Worm (Caenorhabditis elegans) whole organism, mixed stage, embryonic: ENCODE results near the gene T07D3.9.

ENCODE experiments used
- bed-3 ChIP-seq: fragments of 200-800 bp; sonication (Bioruptor generic); optimal IDR thresholded peaks from 3 replicates; lab custom pipeline; 2018; ENCODE audit warnings: mild to moderate bottlenecking, missing genetic modification characterization, moderate library complexity, missing compliant biosample characterization
- blmp-1 ChIP-seq: fragments of 150-350 bp; optimal IDR thresholded peaks from 2 replicates; lab custom pipeline; 2014; ENCODE audit warnings: missing biosample characterization, missing genetic modification characterization
- ceh-39 ChIP-seq: fragments of 150-350 bp; optimal IDR thresholded peaks from 2 replicates; lab custom pipeline; 2014; ENCODE audit warnings: missing biosample characterization, missing genetic modification characterization
- ceh-43 ChIP-seq: fragments of 200-800 bp; sonication (Bioruptor generic); optimal IDR thresholded peaks from 2 replicates; lab custom pipeline; 2018; ENCODE audit warnings: mild to moderate bottlenecking, missing genetic modification characterization, moderate library complexity, missing compliant biosample characterization
- ces-1 ChIP-seq: fragments of 150-350 bp; optimal IDR thresholded peaks from 2 replicates; lab custom pipeline; 2014; ENCODE audit warnings: missing biosample characterization, missing genetic modification reagents, missing genetic modification characterization
- cnd-1 ChIP-seq: fragments of 200-800 bp; sonication (Bioruptor generic); optimal IDR thresholded peaks from 2 replicates; lab custom pipeline; 2018; ENCODE audit warnings: mild to moderate bottlenecking, missing genetic modification characterization, missing compliant biosample characterization
- drap-1 ChIP-seq: fragments of 200-800 bp; sonication (Bioruptor generic); optimal IDR thresholded peaks from 3 replicates; lab custom pipeline; 2018; ENCODE audit warnings: mild to moderate bottlenecking, missing genetic modification characterization, missing compliant biosample characterization
- elt-1 ChIP-seq: sonication (generic microtip); optimal IDR thresholded peaks from 2 replicates; lab custom pipeline; 2017; ENCODE audit warnings: missing genetic modification characterization, mild to moderate bottlenecking, missing compliant biosample characterization, antibody characterized with exemption, moderate library complexity, borderline replicate concordance; ENCODE audit not compliant: insufficient read depth
- elt-3 ChIP-seq: fragments of 150-350 bp; optimal IDR thresholded peaks from 2 replicates; lab custom pipeline; 2014; ENCODE audit warnings: missing biosample characterization, missing genetic modification characterization
- flh-1 ChIP-seq: fragments of 200-800 bp; sonication (Bioruptor generic); optimal IDR thresholded peaks from 2 replicates; lab custom pipeline; 2018; ENCODE audit warnings: mild to moderate bottlenecking, missing genetic modification characterization, moderate library complexity, missing compliant biosample characterization
- hlh-1 ChIP-seq: fragments of 150-350 bp; optimal IDR thresholded peaks from 2 replicates; lab custom pipeline; 2014; ENCODE audit warnings: missing biosample characterization, missing genetic modification reagents, missing genetic modification characterization
- lin-13 ChIP-seq: fragments of 150-350 bp; optimal IDR thresholded peaks from 2 replicates; lab custom pipeline; 2014; ENCODE audit warnings: missing biosample characterization, missing genetic modification characterization
- lin-32 ChIP-seq: fragments of 200-800 bp; sonication (Bioruptor generic); optimal IDR thresholded peaks from 2 replicates; lab custom pipeline; 2018; ENCODE audit warnings: mild to moderate bottlenecking, missing genetic modification characterization, missing compliant biosample characterization
- lsy-2 ChIP-seq: fragments of 150-350 bp; optimal IDR thresholded peaks from 2 replicates; lab custom pipeline; 2014; ENCODE audit warnings: missing biosample characterization, missing genetic modification characterization
- mab-5 ChIP-seq: fragments of 150-350 bp; optimal IDR thresholded peaks from 2 replicates; lab custom pipeline; 2014; ENCODE audit warnings: missing biosample characterization, missing genetic modification characterization
- mep-1 ChIP-seq: fragments of 150-350 bp; optimal IDR thresholded peaks from 2 replicates; lab custom pipeline; 2017; ENCODE audit warnings: missing biosample characterization, missing genetic modification reagents, missing genetic modification characterization, inconsistent platforms
- mls-2 ChIP-seq: sonication (generic microtip); optimal IDR thresholded peaks from 2 replicates; lab custom pipeline; 2016; ENCODE audit warnings: mild to moderate bottlenecking, missing genetic modification characterization, moderate library complexity, missing compliant biosample characterization
- nhr-12 ChIP-seq: fragments of 150-350 bp; optimal IDR thresholded peaks from 2 replicates; lab custom pipeline; 2014; ENCODE audit warnings: missing biosample characterization, missing genetic modification characterization
- nhr-2 ChIP-seq: fragments of 150-350 bp; optimal IDR thresholded peaks from 2 replicates; lab custom pipeline; 2014; ENCODE audit warnings: missing biosample characterization, missing genetic modification characterization
- nhr-237 ChIP-seq: fragments of 150-350 bp; optimal IDR thresholded peaks from 2 replicates; lab custom pipeline; 2014; ENCODE audit warnings: missing biosample characterization, missing genetic modification characterization
- nhr-76 ChIP-seq: sonication (generic microtip); optimal IDR thresholded peaks from 2 replicates; lab custom pipeline; 2017; ENCODE audit warnings: missing biosample characterization, missing genetic modification characterization
- pha-4 ChIP-seq: fragments of 150-350 bp; optimal IDR thresholded peaks from 2 replicates; lab custom pipeline; 2018; ENCODE audit warnings: missing biosample characterization, missing genetic modification reagents, missing genetic modification characterization
- sem-2 ChIP-seq: fragments of 200-800 bp; sonication (Bioruptor generic); optimal IDR thresholded peaks from 2 replicates; lab custom pipeline; 2018; ENCODE audit warnings: mild to moderate bottlenecking, missing genetic modification characterization, missing compliant biosample characterization
- snpc-4 ChIP-seq: fragments of 150-350 bp; optimal IDR thresholded peaks from 2 replicates; lab custom pipeline; 2014; ENCODE audit warnings: missing biosample characterization, missing genetic modification characterization
- sptf-1 ChIP-seq: sonication (generic microtip); optimal IDR thresholded peaks from 2 replicates; lab custom pipeline; 2017; ENCODE audit warnings: mild to moderate bottlenecking, missing genetic modification characterization, moderate library complexity, missing compliant biosample characterization
- tbx-8 ChIP-seq: fragments of 200-800 bp; sonication (Bioruptor generic); optimal IDR thresholded peaks from 2 replicates; lab custom pipeline; 2018; ENCODE audit warnings: mild to moderate bottlenecking, missing genetic modification characterization, moderate library complexity, missing compliant biosample characterization
- unc-120 ChIP-seq: sonication (generic microtip); optimal IDR thresholded peaks from 2 replicates; lab custom pipeline; 2017; ENCODE audit warnings: missing genetic modification characterization, missing compliant biosample characterization; ENCODE audit not compliant: poor library complexity, severe bottlenecking
- unc-39 ChIP-seq: fragments of 150-350 bp; optimal IDR thresholded peaks from 2 replicates; lab custom pipeline; 2014; ENCODE audit warnings: missing biosample characterization, missing genetic modification characterization
- unc-62 ChIP-seq: fragments of 150-350 bp; optimal IDR thresholded peaks from 2 replicates; lab custom pipeline; 2014; ENCODE audit warnings: missing biosample characterization, missing genetic modification reagents, missing genetic modification characterization
- zip-8 ChIP-seq: fragments of 150-350 bp; optimal IDR thresholded peaks from 2 replicates; lab custom pipeline; 2014; ENCODE audit warnings: missing biosample characterization, missing genetic modification characterization
- ztf-11 ChIP-seq: fragments of 150-350 bp; optimal IDR thresholded peaks from 2 replicates; lab custom pipeline; 2014; ENCODE audit warnings: missing biosample characterization, missing genetic modification characterization

The T07D3.9 gene

ce11 chrII:909554-909953, 8.8 kb upstream of the T07D3.9 start, which contains the start of the genes fbxc-24 and fbxc-27:
Gene fbxc-24 (minus strand): TSS chrII:909654.
Gene fbxc-27 (plus strand): TSS chrII:909769.
- TF ChIP-seq unc-39 (no peak), hlh-1 (tag; lab: Kevin White, UChicago) (peak; percentile 68), pha-4 (tag; lab: Kevin White, UChicago) (no peak), tbx-8 (GFP tag; lab: Kevin White, UChicago) (no peak)

DNA sequence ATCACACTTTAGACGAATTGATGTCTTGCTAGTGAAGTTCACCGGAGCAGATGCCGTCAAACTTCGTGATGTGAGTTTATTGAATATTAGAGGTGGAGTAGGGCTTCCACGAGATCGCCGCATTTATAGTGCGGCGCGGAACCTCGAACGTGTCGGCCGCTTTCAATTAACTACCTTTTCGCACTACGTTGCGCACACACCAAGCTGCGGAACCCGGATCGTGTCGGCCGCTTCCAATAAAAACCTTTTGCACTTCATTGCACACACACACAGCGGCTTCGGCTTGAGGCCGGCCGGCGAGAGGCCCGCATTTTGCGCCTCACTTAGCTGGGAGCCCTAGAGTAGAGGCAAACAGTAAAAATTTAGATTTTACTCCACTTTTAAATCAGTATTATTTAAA, 4.6 kb upstream of the T07D3.9 start:
- no peak for TF ChIP-seq elt-1 (tag; lab: Kevin White, UChicago)
- TF ChIP-seq nhr-237 (tag; lab: Kevin White, UChicago) = no peak
- TF ChIP-seq mls-2 (tag; lab: Kevin White, UChicago) = no peak
- TF ChIP-seq tbx-8 (GFP tag; lab: Kevin White, UChicago) = no peak
- TF ChIP-seq nhr-12 (tag; lab: Kevin White, UChicago) = no peak
- TF ChIP-seq sptf-1 (tag; lab: Kevin White, UChicago) = no peak
- no peak for TF ChIP-seq mab-5
- TF ChIP-seq ztf-11 (tag; lab: Kevin White, UChicago) = no peak
- TF ChIP-seq lsy-2 (tag; lab: Kevin White, UChicago) = no peak
- no peak for TF ChIP-seq blmp-1
- no peak for TF ChIP-seq unc-120
- no peak for TF ChIP-seq lin-32 (GFP tag; lab: Kevin White, UChicago)
- TF ChIP-seq lin-13 (tag; lab: Kevin White, UChicago) = no peak
- TF ChIP-seq ceh-43 = no peak
- no peak for TF ChIP-seq drap-1
- no peak for TF ChIP-seq hlh-1 (tag; lab: Kevin White, UChicago)
- no peak for TF ChIP-seq snpc-4 (tag; lab: Kevin White, UChicago)
- TF ChIP-seq ces-1 (GFP tag; lab: Kevin White, UChicago) = no peak
- no peak for TF ChIP-seq cnd-1 (tag; lab: Kevin White, UChicago)
- no peak for TF ChIP-seq nhr-2 (tag; lab: Kevin White, UChicago)

- no peak for TF ChIP-seq bed-3 (GFP tag; lab: Kevin White, UChicago)
Measured at ce11 chrII:901632-902031, 919 bp upstream of the T07D3.9 start, which contains the start of gene T07D3.2. Gene T07D3.2 (plus strand): TSS chrII:901932.

ce11 chrII:888024-888423, 12.7 kb downstream of the T07D3.9 start, which contains the start of gene T07D3.4:
Gene T07D3.4 (plus strand): TSS chrII:888309.
- TF ChIP-seq nhr-76 (tag; lab: Kevin White, UChicago) = no peak
- TF ChIP-seq snpc-4 (tag; lab: Kevin White, UChicago) = no peak
- TF ChIP-seq drap-1 = no peak
- no peak for TF ChIP-seq sem-2
- no peak for TF ChIP-seq unc-120
- TF ChIP-seq blmp-1 = no peak
- TF ChIP-seq tbx-8 (GFP tag; lab: Kevin White, UChicago) = no peak
- TF ChIP-seq mls-2 (tag; lab: Kevin White, UChicago) = no peak
- TF ChIP-seq bed-3 (GFP tag; lab: Kevin White, UChicago) = no peak
- TF ChIP-seq hlh-1 (tag; lab: Kevin White, UChicago) = no peak
- TF ChIP-seq elt-3 (tag; lab: Kevin White, UChicago) = no peak
- no peak for TF ChIP-seq flh-1 (GFP tag; lab: Kevin White, UChicago)
- no peak for TF ChIP-seq elt-1 (tag; lab: Kevin White, UChicago)
- TF ChIP-seq ces-1 (GFP tag; lab: Kevin White, UChicago) = no peak
- TF ChIP-seq ceh-43 = no peak
- TF ChIP-seq zip-8 = no peak
- TF ChIP-seq mab-5 = no peak
- no peak for TF ChIP-seq ceh-39 (tag; lab: Kevin White, UChicago)

ce11 chrII:884204-884603, 16.5 kb downstream of the T07D3.9 start:
- no peak for TF ChIP-seq elt-3 (tag; lab: Kevin White, UChicago)
- no peak for TF ChIP-seq mab-5
- no peak for TF ChIP-seq flh-1 (GFP tag; lab: Kevin White, UChicago)
- TF ChIP-seq ceh-39 (tag; lab: Kevin White, UChicago) = no peak
- no peak for TF ChIP-seq sem-2
- no peak for TF ChIP-seq unc-120

- TF ChIP-seq mep-1 (tag; lab: Kevin White, UChicago) = no peak
- TF ChIP-seq cnd-1 (tag; lab: Kevin White, UChicago) = no peak
- no peak for TF ChIP-seq ces-1 (GFP tag; lab: Kevin White, UChicago)
- TF ChIP-seq unc-62 = no peak
- no peak for TF ChIP-seq blmp-1
- no peak for TF ChIP-seq zip-8
- no peak for TF ChIP-seq lsy-2 (tag; lab: Kevin White, UChicago)
- no peak for TF ChIP-seq unc-39
- TF ChIP-seq elt-1 (tag; lab: Kevin White, UChicago) = no peak
- no peak for TF ChIP-seq ceh-39 (tag; lab: Kevin White, UChicago)
Measured at ce11 chrII:880666-881226, 20.0 kb downstream of the T07D3.9 start.
